Worm (Caenorhabditis elegans) whole organism, L4 larva: ENCODE measurements around the gene cubn-1.

Experiments
- lin-13 ChIP-seq: fragments of 150-350 bp; optimal IDR thresholded peaks from 2 replicates; lab custom pipeline; 2014; ENCODE audit warnings: missing biosample characterization, missing genetic modification reagents, missing genetic modification characterization
- lsy-2 ChIP-seq, 2 experiments: fragments of 150-350 bp in 1 of 2; sonication (generic microtip) in 1 of 2; optimal IDR thresholded peaks; 2 replicates each; lab custom pipeline; 2014 to 2017; ENCODE audit warnings: missing biosample characterization in 2 of 2, missing genetic modification characterization in 2 of 2
- mdl-1 ChIP-seq, 2 experiments: fragments of 150-350 bp in 1 of 2; sonication (generic microtip) in 1 of 2; optimal IDR thresholded peaks; 2 replicates each; lab custom pipeline; 2014 to 2017; ENCODE audit warnings: missing biosample characterization in 2 of 2, missing genetic modification characterization in 2 of 2
- nhr-77 ChIP-seq: fragments of 150-350 bp; optimal IDR thresholded peaks from 2 replicates; lab custom pipeline; 2014; ENCODE audit warnings: missing biosample characterization, missing genetic modification characterization
- unc-39 ChIP-seq: sonication (generic microtip); optimal IDR thresholded peaks from 2 replicates; lab custom pipeline; 2017; ENCODE audit warnings: missing biosample characterization, missing genetic modification characterization

- TF ChIP-seq nhr-77 (tag; lab: Kevin White, UChicago) = no peak
- TF ChIP-seq mdl-1 (tag; optimal IDR thresholded peaks at IDR 0.05; lab: Kevin White, UChicago) = no peak
- no peak for TF ChIP-seq lsy-2 (tag; optimal IDR thresholded peaks at IDR 0.05; lab: Kevin White, UChicago)
- TF ChIP-seq lin-13 (GFP tag; lab: Kevin White, UChicago) = no peak
- no peak for TF ChIP-seq unc-39 (tag; lab: Kevin White, UChicago)
These were observed 56.8 kb downstream of the cubn-1 start, which contains the start of gene W05B10.4 for ce11 chrV:12667926-12668325.
